Fruit fly (Drosophila melanogaster) whole organism, prepupa: Measurements from ENCODE around the gene ctp.

Experiments
- Blimp-1 ChIP-seq: fragments of 200-800 bp; sonication (Bioruptor generic); optimal IDR thresholded peaks from 3 replicates; lab custom pipeline; 2017; ENCODE audit warnings: missing biosample characterization, missing genetic modification characterization, mild to moderate bottlenecking, moderate library complexity, missing genetic modification reagents
- CG10669 ChIP-seq: fragments of 200-800 bp; sonication (Bioruptor generic); optimal IDR thresholded peaks from 3 replicates; lab custom pipeline; 2018; ENCODE audit warnings: missing biosample characterization, mild to moderate bottlenecking, missing genetic modification characterization, moderate library complexity
- CG11762 ChIP-seq: fragments of 200-800 bp; sonication (Bioruptor generic); optimal IDR thresholded peaks from 3 replicates; lab custom pipeline; 2016; ENCODE audit warnings: missing biosample characterization, missing genetic modification characterization; ENCODE audit not compliant: insufficient read depth
- CG11902 ChIP-seq: fragments of 200-800 bp; sonication (Bioruptor generic); optimal IDR thresholded peaks from 3 replicates; lab custom pipeline; 2016; ENCODE audit warnings: missing biosample characterization, missing genetic modification characterization
- CG15336 ChIP-seq: fragments of 200-800 bp; sonication (Bioruptor generic); IDR thresholded peaks from 2 replicates; pipeline ENCODE4 v1.3.6; 2022; ENCODE audit warnings: missing biosample characterization, missing genetic modification characterization
- CG16779 ChIP-seq: fragments of 200-800 bp; sonication (Bioruptor generic); optimal IDR thresholded peaks from 3 replicates; lab custom pipeline; 2017; ENCODE audit warnings: missing biosample characterization, mild to moderate bottlenecking, missing genetic modification characterization
- CG3032 ChIP-seq: fragments of 200-800 bp; optimal IDR thresholded peaks from 2 replicates; lab custom pipeline; 2019; ENCODE audit warnings: missing biosample characterization, mild to moderate bottlenecking, missing genetic modification characterization, moderate library complexity
- CG31627 ChIP-seq: fragments of 200-800 bp; sonication (Bioruptor generic); optimal IDR thresholded peaks from 3 replicates; lab custom pipeline; 2016; ENCODE audit warnings: missing biosample characterization, missing genetic modification characterization
- CG32006 ChIP-seq: fragments of 200-800 bp; sonication (Bioruptor generic); optimal IDR thresholded peaks from 3 replicates; lab custom pipeline; 2017; ENCODE audit warnings: missing biosample characterization, mild to moderate bottlenecking, missing genetic modification characterization
- CG34406 ChIP-seq: fragments of 200-800 bp; sonication (Bioruptor generic); optimal IDR thresholded peaks from 3 replicates; lab custom pipeline; 2016; ENCODE audit warnings: missing biosample characterization, missing genetic modification characterization
- CG3919 ChIP-seq: fragments of 200-800 bp; sonication (Bioruptor generic); optimal IDR thresholded peaks from 3 replicates; lab custom pipeline; 2016; ENCODE audit warnings: missing biosample characterization, missing genetic modification characterization
- CG4318 ChIP-seq: fragments of 200-800 bp; sonication (Bioruptor generic); optimal IDR thresholded peaks from 3 replicates; lab custom pipeline; 2017; ENCODE audit warnings: missing biosample characterization, mild to moderate bottlenecking, missing genetic modification characterization
- CG6276 ChIP-seq: fragments of 200-800 bp; sonication (Bioruptor generic); optimal IDR thresholded peaks from 2 replicates; lab custom pipeline; 2017; ENCODE audit warnings: missing biosample characterization, mild to moderate bottlenecking, missing genetic modification characterization
- CG6792 ChIP-seq: fragments of 200-800 bp; sonication (Bioruptor generic); optimal IDR thresholded peaks from 3 replicates; lab custom pipeline; 2016; ENCODE audit warnings: missing biosample characterization, missing genetic modification characterization
- CG8119 ChIP-seq: fragments of 200-800 bp; sonication (Bioruptor generic); IDR thresholded peaks from 3 replicates; pipeline ENCODE4 v1.3.6; 2022; ENCODE audit warnings: missing biosample characterization, missing genetic modification characterization
- CG8319 ChIP-seq: fragments of 200-800 bp; sonication (Bioruptor generic); optimal IDR thresholded peaks from 3 replicates; lab custom pipeline; 2016; ENCODE audit warnings: missing biosample characterization, missing genetic modification characterization
- CG8632 ChIP-seq: fragments of 200-800 bp; sonication (Bioruptor generic); optimal IDR thresholded peaks from 3 replicates; lab custom pipeline; 2016; ENCODE audit warnings: missing biosample characterization, missing genetic modification characterization
- Eip78C ChIP-seq: fragments of 200-800 bp; sonication (Bioruptor generic); peaks from one replicate; lab custom pipeline; 2016; ENCODE audit warnings: missing biosample characterization, missing genetic modification characterization
- Eip93F ChIP-seq: fragments of 200-800 bp; sonication (Bioruptor generic); optimal IDR thresholded peaks from 2 replicates; lab custom pipeline; 2016; ENCODE audit warnings: missing biosample characterization, mild to moderate bottlenecking, missing genetic modification characterization
- Ets21C ChIP-seq: fragments of 200-800 bp; sonication (Bioruptor generic); optimal IDR thresholded peaks from 3 replicates; lab custom pipeline; 2016; ENCODE audit warnings: missing biosample characterization, missing genetic modification characterization
- Ets96B ChIP-seq: fragments of 200-800 bp; optimal IDR thresholded peaks from 2 replicates; lab custom pipeline; 2019; ENCODE audit warnings: missing biosample characterization, mild to moderate bottlenecking, missing genetic modification characterization, moderate library complexity
- Hr38 ChIP-seq: sonication (Bioruptor generic); optimal IDR thresholded peaks from 2 replicates; lab custom pipeline; 2016; ENCODE audit warnings: missing biosample characterization, missing genetic modification characterization
- Hr39 ChIP-seq: fragments of 200-800 bp; sonication (Bioruptor generic); optimal IDR thresholded peaks from 2 replicates; lab custom pipeline; 2016; ENCODE audit warnings: missing biosample characterization, missing genetic modification characterization
- Hr4 ChIP-seq: fragments of 200-800 bp; sonication (Bioruptor generic); optimal IDR thresholded peaks from 3 replicates; lab custom pipeline; 2016; ENCODE audit warnings: missing biosample characterization, missing genetic modification characterization
- Lpt ChIP-seq: fragments of 200-800 bp; sonication (Bioruptor generic); optimal IDR thresholded peaks from 3 replicates; lab custom pipeline; 2016; ENCODE audit warnings: missing biosample characterization, missing genetic modification characterization
- Met ChIP-seq: fragments of 200-800 bp; sonication (Bioruptor generic); optimal IDR thresholded peaks from 3 replicates; lab custom pipeline; 2016; ENCODE audit warnings: missing biosample characterization, missing genetic modification characterization
- OdsH ChIP-seq: fragments of 200-800 bp; sonication (Bioruptor generic); optimal IDR thresholded peaks from 3 replicates; lab custom pipeline; 2016; ENCODE audit warnings: missing biosample characterization, missing genetic modification characterization
- Smox ChIP-seq: fragments of 200-800 bp; sonication (Bioruptor generic); optimal IDR thresholded peaks from 3 replicates; lab custom pipeline; 2016; ENCODE audit warnings: missing biosample characterization, missing genetic modification characterization
- Sox14 ChIP-seq: fragments of 200-800 bp; sonication (Bioruptor generic); optimal IDR thresholded peaks from 3 replicates; lab custom pipeline; 2016; ENCODE audit warnings: missing biosample characterization, missing genetic modification characterization
- Sox15 ChIP-seq: fragments of 200-800 bp; sonication (Bioruptor generic); optimal IDR thresholded peaks from 3 replicates; lab custom pipeline; 2016; ENCODE audit warnings: missing biosample characterization, missing genetic modification characterization
- achi ChIP-seq: fragments of 200-800 bp; sonication (Bioruptor generic); optimal IDR thresholded peaks from 3 replicates; lab custom pipeline; 2016; ENCODE audit warnings: missing biosample characterization, missing genetic modification characterization
- dac ChIP-seq: fragments of 200-800 bp; sonication (Bioruptor generic); optimal IDR thresholded peaks from 2 replicates; lab custom pipeline; 2017; ENCODE audit warnings: missing biosample characterization, mild to moderate bottlenecking, missing genetic modification characterization
- dsx ChIP-seq: fragments of 200-800 bp; optimal IDR thresholded peaks from 3 replicates; lab custom pipeline; 2019; ENCODE audit warnings: missing biosample characterization, mild to moderate bottlenecking, missing genetic modification characterization, moderate library complexity; ENCODE audit not compliant: poor library complexity, severe bottlenecking
- fd85E ChIP-seq: fragments of 200-800 bp; sonication (Bioruptor generic); optimal IDR thresholded peaks from 3 replicates; lab custom pipeline; 2016; ENCODE audit warnings: missing biosample characterization, missing genetic modification characterization
- fkh ChIP-seq: fragments of 200-800 bp; sonication (Bioruptor generic); optimal IDR thresholded peaks from 3 replicates; lab custom pipeline; 2017; ENCODE audit warnings: missing biosample characterization, mild to moderate bottlenecking, missing genetic modification characterization, moderate library complexity
- lz ChIP-seq: fragments of 200-800 bp; sonication (Bioruptor generic); optimal IDR thresholded peaks from 3 replicates; lab custom pipeline; 2016; ENCODE audit warnings: missing biosample characterization, missing genetic modification characterization
- net ChIP-seq: fragments of 200-800 bp; sonication (Bioruptor generic); optimal IDR thresholded peaks from 3 replicates; lab custom pipeline; 2016; ENCODE audit warnings: missing biosample characterization, missing genetic modification characterization
- pdm3 ChIP-seq: fragments of 200-800 bp; sonication (Bioruptor generic); optimal IDR thresholded peaks from 3 replicates; lab custom pipeline; 2016; ENCODE audit warnings: missing biosample characterization, missing genetic modification characterization
- spab ChIP-seq: fragments of 200-800 bp; sonication (Bioruptor generic); optimal IDR thresholded peaks from 2 replicates; lab custom pipeline; 2017; ENCODE audit warnings: missing biosample characterization, mild to moderate bottlenecking, missing genetic modification characterization, missing genetic modification reagents
- ss ChIP-seq, 2 experiments: fragments of 200-800 bp; sonication (Bioruptor generic); optimal IDR thresholded peaks; 2 replicates in 1 of 2; 3 replicates in 1 of 2; lab custom pipeline; 2017 to 2018; ENCODE audit warnings: mild to moderate bottlenecking in 2 of 2, missing biosample characterization in 2 of 2, missing genetic modification characterization in 2 of 2, moderate library complexity in 1 of 2
- svp ChIP-seq: fragments of 200-800 bp; sonication (Bioruptor generic); peaks from one replicate; lab custom pipeline; 2016; ENCODE audit warnings: missing biosample characterization, missing genetic modification characterization
- topi ChIP-seq: fragments of 200-800 bp; sonication (Bioruptor generic); optimal IDR thresholded peaks from 3 replicates; lab custom pipeline; 2016; ENCODE audit warnings: missing biosample characterization, missing genetic modification characterization
- vri ChIP-seq: fragments of 200-800 bp; sonication (Bioruptor generic); optimal IDR thresholded peaks from 3 replicates; lab custom pipeline; 2016; ENCODE audit warnings: missing biosample characterization, mild to moderate bottlenecking, missing genetic modification characterization

ctp gene

DNA sequence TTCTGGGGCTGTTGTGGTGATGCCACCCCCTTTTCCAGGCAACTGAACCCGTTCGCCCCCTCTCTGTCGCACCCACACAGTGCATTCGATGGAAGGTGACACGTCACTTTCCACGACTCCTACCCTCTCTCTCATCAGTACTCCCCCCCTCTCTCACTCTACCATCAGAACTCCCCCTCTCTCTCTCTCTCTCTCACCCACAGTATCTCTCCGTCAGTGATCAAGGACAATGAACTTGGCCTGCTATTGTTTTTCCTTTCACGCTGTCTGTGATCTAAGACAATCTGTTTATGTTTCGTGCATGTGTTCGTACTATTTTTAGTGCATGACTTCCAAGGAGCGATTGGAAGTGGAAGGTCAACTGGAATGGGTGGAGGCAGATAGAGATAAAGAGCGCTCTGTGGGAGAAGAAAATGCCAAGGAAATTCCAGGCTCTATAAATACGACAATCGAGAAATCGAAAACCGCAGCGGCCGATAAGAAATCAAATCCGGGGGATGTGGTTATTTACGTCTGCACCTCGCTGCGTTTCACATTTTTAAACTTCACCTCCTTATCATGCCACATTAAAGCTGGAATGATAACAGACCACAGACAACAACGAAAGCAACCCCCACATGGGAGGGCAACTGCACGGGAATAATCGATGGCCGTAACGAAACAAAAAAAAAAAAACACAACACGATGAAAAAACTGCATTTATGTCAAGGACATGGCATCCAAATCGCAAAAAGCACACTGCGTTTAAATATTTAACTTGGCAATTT, 9.3 kb upstream of the ctp start:
- no peak for TF ChIP-seq Ets96B (tag; lab: Kevin White, UChicago)
- TF ChIP-seq ss (GFP tag; optimal IDR thresholded peaks at IDR 0.05; lab: Kevin White, UChicago) = no peak
- peak; percentile 95 for TF ChIP-seq svp (GFP tag; lab: Kevin White, UChicago)
- TF ChIP-seq Ets21C (GFP tag; lab: Kevin White, UChicago) = no peak
- TF ChIP-seq pdm3 (GFP tag; lab: Kevin White, UChicago) = no peak
- no peak for TF ChIP-seq dsx (GFP tag; lab: Kevin White, UChicago)
- TF ChIP-seq net (GFP tag; lab: Kevin White, UChicago) = no peak

DNA sequence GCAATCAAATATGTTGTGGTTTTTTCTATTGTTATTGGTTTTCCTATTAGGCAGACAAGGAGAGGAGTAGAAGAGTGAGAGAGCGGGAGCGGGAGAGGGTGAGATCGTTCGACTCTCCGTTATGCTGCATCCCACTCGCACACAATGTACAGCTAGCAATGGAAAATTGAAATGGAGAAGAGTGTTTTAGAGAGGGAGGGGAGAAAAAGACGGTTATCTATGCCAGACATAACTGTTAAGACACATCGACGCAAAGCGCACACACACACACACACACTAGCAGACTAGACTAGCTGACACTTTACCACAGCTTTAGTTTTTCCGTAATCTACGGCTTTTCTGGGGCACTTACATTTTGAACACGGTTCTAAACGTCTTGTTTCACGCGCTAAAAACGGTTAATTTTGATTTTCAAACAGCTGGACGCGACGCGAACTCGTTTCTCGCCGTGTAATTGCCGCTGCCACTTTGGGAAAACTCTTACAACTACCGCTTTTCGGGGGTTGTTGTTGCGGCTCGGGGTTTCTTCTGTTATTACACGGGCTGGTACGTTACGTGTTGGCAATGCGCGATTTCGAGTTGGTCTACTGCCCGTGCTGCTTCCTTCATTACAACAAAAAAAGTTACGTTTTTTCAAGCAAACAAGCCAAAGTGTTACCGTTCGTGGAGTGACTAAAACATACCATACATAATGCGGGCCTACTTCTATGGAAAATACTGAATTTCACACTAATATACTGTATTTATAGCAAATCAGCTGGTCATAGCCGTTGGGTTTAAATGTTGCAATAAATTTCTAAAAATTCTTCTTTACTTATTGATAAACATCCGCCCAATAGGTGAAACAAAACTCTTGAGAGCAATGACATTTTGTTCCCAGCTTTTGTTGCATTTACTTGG, 8.4 kb upstream of the ctp start, which contains the start of gene fzr:
TSS of gene fzr (minus strand) at position 625 of the 900 bp plus-strand sequence.
- peak; percentile 59 for TF ChIP-seq Eip78C (GFP tag; lab: Kevin White, UChicago)
- TF ChIP-seq Blimp-1 (GFP tag; lab: Kevin White, UChicago) = no peak
- TF ChIP-seq fkh = peak; percentile 7
- TF ChIP-seq CG16779 (tag; lab: Kevin White, UChicago) = no peak
- no peak for TF ChIP-seq Hr39 (GFP tag; lab: Kevin White, UChicago)
- TF ChIP-seq Lpt (GFP tag; lab: Kevin White, UChicago) = no peak
- no peak for TF ChIP-seq dsx (GFP tag; lab: Kevin White, UChicago)
- 0 out of 3 replicates have a peak, but pooled peaks have one; percentile 19 for TF ChIP-seq CG8119 (GFP tag; lab: Robert Waterston, UW)
- no peak for TF ChIP-seq Met (GFP tag; lab: Kevin White, UChicago)
- TF ChIP-seq Smox (GFP tag; lab: Kevin White, UChicago) = no peak
- no peak for TF ChIP-seq vri (GFP tag; lab: Kevin White, UChicago)
- peak; percentile 19 for TF ChIP-seq CG32006 (GFP tag; lab: Kevin White, UChicago)
- no peak for TF ChIP-seq dac (GFP tag; lab: Kevin White, UChicago)
- no peak for TF ChIP-seq CG15336 (GFP tag; lab: Robert Waterston, UW)
- no peak for TF ChIP-seq spab

DNA sequence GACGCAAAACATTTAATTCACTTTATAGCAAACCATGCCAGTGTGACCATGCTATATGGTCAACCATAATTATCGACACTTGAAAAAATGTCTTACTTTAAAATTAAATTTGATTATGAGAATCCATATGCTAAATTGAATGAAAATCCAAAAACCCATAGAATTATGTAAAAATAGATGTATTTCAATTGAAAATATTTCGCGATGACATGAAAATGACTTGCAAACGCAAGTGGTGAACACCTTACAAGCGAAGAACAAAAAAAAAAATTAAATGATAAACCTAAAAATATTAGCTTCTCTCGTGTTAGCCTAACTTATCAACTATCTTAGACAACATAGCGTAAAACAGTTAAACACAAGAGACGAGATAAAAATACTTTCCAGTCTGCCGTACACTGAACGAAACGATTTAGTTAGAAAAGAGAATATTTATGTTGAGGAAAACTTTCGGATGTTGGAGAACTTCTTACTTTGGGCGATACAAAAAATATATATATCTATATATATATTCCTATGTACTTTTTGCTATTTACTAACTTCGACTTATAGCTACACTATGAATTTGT, 7.7 kb upstream of the ctp start:
- peak; percentile 81 for TF ChIP-seq svp (GFP tag; lab: Kevin White, UChicago)
- TF ChIP-seq CG4318 (GFP tag; lab: Kevin White, UChicago) = peak; percentile 31
- TF ChIP-seq Sox15 = peak; percentile 38
- peak; percentile 55 for TF ChIP-seq CG6276 (GFP tag; lab: Kevin White, UChicago)
- peak; percentile 37 for TF ChIP-seq CG8319 (GFP tag; lab: Kevin White, UChicago)
- no peak for TF ChIP-seq fd85E (GFP tag; lab: Kevin White, UChicago)
- peak; percentile 64 for TF ChIP-seq topi
- peak; percentile 41 for TF ChIP-seq CG11762 (GFP tag; lab: Kevin White, UChicago)
- TF ChIP-seq CG16779 (tag; lab: Kevin White, UChicago) = no peak
- TF ChIP-seq Eip78C (GFP tag; lab: Kevin White, UChicago) = peak; percentile 90
- TF ChIP-seq Lpt (GFP tag; lab: Kevin White, UChicago) = peak; percentile 54
- peak; percentile 53 for TF ChIP-seq CG6792 (GFP tag; lab: Kevin White, UChicago)
- peak; percentile 61 for TF ChIP-seq CG3919 (GFP tag; lab: Kevin White, UChicago)
- no peak for TF ChIP-seq Hr38
- TF ChIP-seq Hr4 = peak; percentile 64
- TF ChIP-seq CG3032 (tag; lab: Kevin White, UChicago) = peak; percentile 46
- TF ChIP-seq pdm3 (GFP tag; lab: Kevin White, UChicago) = peak; percentile 69
- peak; percentile 62 for TF ChIP-seq OdsH
- peak; percentile 53 for TF ChIP-seq Sox14 (GFP tag; lab: Kevin White, UChicago)
- no peak for TF ChIP-seq CG11902 (GFP tag; lab: Kevin White, UChicago)
- TF ChIP-seq CG10669 (GFP tag; lab: Kevin White, UChicago) = peak; percentile 51
- TF ChIP-seq CG32006 (GFP tag; lab: Kevin White, UChicago) = peak; percentile 67
- TF ChIP-seq lz = peak; percentile 69
- TF ChIP-seq CG34406 (GFP tag; lab: Kevin White, UChicago) = peak; percentile 46
- peak; percentile 62 for TF ChIP-seq Met (GFP tag; lab: Kevin White, UChicago)
- TF ChIP-seq achi (GFP tag; lab: Kevin White, UChicago) = peak; percentile 49
- TF ChIP-seq CG31627 (GFP tag; lab: Kevin White, UChicago) = peak; percentile 57
- TF ChIP-seq CG8632 (GFP tag; lab: Kevin White, UChicago) = peak; percentile 43
- no peak for TF ChIP-seq Eip93F (GFP tag; lab: Kevin White, UChicago)
